Fruit fly (Drosophila melanogaster) whole organism, larva: ENCODE data around the gene mrt.

Source experiments
- noc ChIP-seq: fragments of 200-800 bp; sonication (Bioruptor generic); optimal IDR thresholded peaks from 3 replicates; lab custom pipeline; 2019; ENCODE audit warnings: missing biosample characterization, mild to moderate bottlenecking, missing genetic modification characterization, moderate library complexity

The mrt gene

dm6 chr3R:27238438-27239301, 43.8 kb downstream of the mrt start, which contains the start of the genes CG31064 and PolA2:
Gene CG31064, minus strand, starts transcription at chr3R:27239085.
Gene PolA2, plus strand, starts transcription at chr3R:27239163.
- no peak for TF ChIP-seq noc

dm6 chr3R:27237980-27238379, 44.5 kb downstream of the mrt start:
- TF ChIP-seq noc = no peak

dm6 chr3R:27233398-27233797, 49.1 kb downstream of the mrt start, which contains the start of gene CG31068:
Gene CG31068, plus strand, starts transcription at chr3R:27233698.
- TF ChIP-seq noc = no peak

dm6 chr3R:27229368-27229767, 53.1 kb downstream of the mrt start, which contains the start of gene CG42814:
Gene CG42814, minus strand, starts transcription at chr3R:27229468.
- no peak for TF ChIP-seq noc

dm6 chr3R:27228342-27228741, 54.1 kb downstream of the mrt start, which contains the start of gene CG42813:
Gene CG42813, minus strand, starts transcription at chr3R:27228561.
- TF ChIP-seq noc = no peak
